Worm (Caenorhabditis elegans): ENCODE data around the gene Y39B6A.5.

ce11 chrV:19125812-19126211 is 32.9 kb downstream of the Y39B6A.5 start:
- TF ChIP-seq unc-130 (GFP tag; optimal IDR thresholded peaks at IDR 0.05) (no peak), aptf-2 (GFP tag; conservative IDR thresholded peaks at IDR 0.05) (no peak), lin-35 (GFP tag; optimal IDR thresholded peaks at IDR 0.05) (peak in 1 of 3 experiments; percentile 20), fkh-3 (tag; optimal IDR thresholded peaks at IDR 0.05) (peak; percentile 56)
